Fruit fly (Drosophila melanogaster) whole organism, adult: ENCODE measurements around the gene Der-2.

Experiments used
- CG11617 ChIP-seq: fragments of 200-800 bp; sonication (Bioruptor generic); optimal IDR thresholded peaks from 2 replicates; lab custom pipeline; 2017; ENCODE audit warnings: mild to moderate bottlenecking, missing biosample characterization, missing genetic modification reagents, missing genetic modification characterization
- CG12768 ChIP-seq: fragments of 200-800 bp; sonication (Bioruptor generic); optimal IDR thresholded peaks from 2 replicates; lab custom pipeline; 2017; ENCODE audit warnings: missing biosample characterization, missing genetic modification characterization, mild to moderate bottlenecking, moderate library complexity, missing genetic modification reagents
- CG14711 ChIP-seq: fragments of 200-800 bp; sonication (Bioruptor generic); optimal IDR thresholded peaks from 2 replicates; lab custom pipeline; 2018; ENCODE audit warnings: missing biosample characterization, mild to moderate bottlenecking, missing genetic modification characterization, moderate library complexity
- CG1620 ChIP-seq: fragments of 200-800 bp; sonication (Bioruptor generic); optimal IDR thresholded peaks from 2 replicates; lab custom pipeline; 2016; ENCODE audit warnings: missing biosample characterization, missing genetic modification characterization
- CG33017 ChIP-seq: fragments of 200-800 bp; sonication (Bioruptor generic); optimal IDR thresholded peaks from 2 replicates; lab custom pipeline; 2018; ENCODE audit warnings: missing biosample characterization, mild to moderate bottlenecking, missing genetic modification characterization, moderate library complexity
- CG5204 ChIP-seq: fragments of 200-800 bp; sonication (Bioruptor generic); optimal IDR thresholded peaks from 2 replicates; lab custom pipeline; 2016; ENCODE audit warnings: missing biosample characterization, missing genetic modification characterization
- CG7045 ChIP-seq: fragments of 200-800 bp; sonication (Bioruptor generic); optimal IDR thresholded peaks from 2 replicates; lab custom pipeline; 2017; ENCODE audit warnings: missing biosample characterization, mild to moderate bottlenecking, missing genetic modification characterization
- CG7101 ChIP-seq: fragments of 200-800 bp; sonication (Bioruptor generic); optimal IDR thresholded peaks from 2 replicates; lab custom pipeline; 2018; ENCODE audit warnings: missing biosample characterization, mild to moderate bottlenecking, missing genetic modification characterization, moderate library complexity
- Clk ChIP-seq: fragments of 200-800 bp; sonication (Bioruptor generic); optimal IDR thresholded peaks from 2 replicates; lab custom pipeline; 2017; ENCODE audit warnings: missing biosample characterization, missing genetic modification characterization
- Crg-1 ChIP-seq: fragments of 200-800 bp; sonication (Bioruptor generic); optimal IDR thresholded peaks from 2 replicates; lab custom pipeline; 2016; ENCODE audit warnings: missing biosample characterization, missing genetic modification characterization
- Hr96 ChIP-seq: fragments of 200-800 bp; sonication (Bioruptor generic); optimal IDR thresholded peaks from 2 replicates; lab custom pipeline; 2016; ENCODE audit warnings: missing biosample characterization, missing genetic modification characterization
- Mnt ChIP-seq: fragments of 200-800 bp; sonication (Bioruptor generic); optimal IDR thresholded peaks from 2 replicates; lab custom pipeline; 2016; ENCODE audit warnings: missing biosample characterization, mild to moderate bottlenecking, missing genetic modification characterization
- bab1 ChIP-seq: fragments of 200-800 bp; sonication (Bioruptor generic); optimal IDR thresholded peaks from 3 replicates; lab custom pipeline; 2019; ENCODE audit warnings: missing biosample characterization, mild to moderate bottlenecking, missing genetic modification characterization, moderate library complexity
- cic ChIP-seq: fragments of 200-800 bp; sonication (Bioruptor generic); optimal IDR thresholded peaks from 2 replicates; lab custom pipeline; 2017; ENCODE audit warnings: missing biosample characterization, mild to moderate bottlenecking, missing genetic modification characterization, moderate library complexity
- cnc ChIP-seq, 2 experiments: fragments of >200 bp; optimal IDR thresholded peaks; 2 replicates each; lab custom pipeline; 2017
- kay ChIP-seq: fragments of 200-800 bp; sonication (Bioruptor generic); peaks from one replicate; lab custom pipeline; 2016; ENCODE audit warnings: missing biosample characterization, missing genetic modification characterization, borderline replicate concordance
- ovo ChIP-seq: fragments of 200-800 bp; sonication (Bioruptor generic); optimal IDR thresholded peaks from 2 replicates; lab custom pipeline; 2016; ENCODE audit warnings: missing biosample characterization, missing genetic modification characterization
- pad ChIP-seq: fragments of 200-800 bp; sonication (Bioruptor generic); optimal IDR thresholded peaks from 3 replicates; lab custom pipeline; 2017; ENCODE audit warnings: missing biosample characterization, missing genetic modification characterization, mild to moderate bottlenecking, moderate library complexity, missing genetic modification reagents
- tj ChIP-seq: fragments of 200-800 bp; sonication (Bioruptor generic); optimal IDR thresholded peaks from 3 replicates; lab custom pipeline; 2017; ENCODE audit warnings: missing biosample characterization, mild to moderate bottlenecking, missing genetic modification characterization, moderate library complexity
- toe ChIP-seq: fragments of 200-800 bp; sonication (Bioruptor generic); optimal IDR thresholded peaks from 2 replicates; lab custom pipeline; 2016; ENCODE audit warnings: missing biosample characterization, missing genetic modification characterization

The Der-2 gene

DNA sequence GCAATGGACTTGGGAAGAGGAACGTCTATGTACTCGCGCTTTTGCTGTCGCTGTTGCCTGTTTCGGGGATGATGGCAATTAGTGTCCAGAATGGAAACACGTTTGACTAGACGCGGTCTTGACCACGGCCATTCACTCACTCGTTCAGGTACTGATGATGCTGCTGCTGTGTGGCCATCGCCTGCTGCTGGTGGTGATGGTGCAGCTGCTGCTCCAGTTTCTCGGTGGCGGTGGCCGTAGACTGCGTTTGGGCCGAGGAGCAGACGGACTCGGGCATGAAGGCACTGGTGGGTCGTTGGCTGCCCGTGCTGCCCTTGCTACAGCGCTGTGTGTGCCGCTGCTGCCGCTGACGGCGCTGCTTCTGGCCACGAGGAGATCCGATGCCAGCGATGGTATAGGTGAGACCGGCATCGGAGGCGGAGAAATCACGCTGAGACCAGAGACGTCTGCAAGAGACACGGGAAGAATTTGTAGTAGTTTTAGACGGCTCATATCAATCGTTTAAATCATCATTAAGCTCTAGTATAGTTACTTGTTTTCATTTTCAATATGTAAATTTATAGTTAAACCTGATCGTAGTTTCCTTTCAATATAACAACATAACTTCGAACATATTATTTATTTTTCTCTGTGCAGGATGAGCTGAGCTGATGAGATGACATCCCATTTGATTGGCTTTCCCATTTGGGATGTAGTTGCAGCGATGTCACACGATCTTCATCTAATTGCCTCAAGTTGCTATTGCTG is 1.6 kb upstream of the Der-2 start:
- TF ChIP-seq Hr96 (GFP tag; lab: Kevin White, UChicago): no peak

DNA sequence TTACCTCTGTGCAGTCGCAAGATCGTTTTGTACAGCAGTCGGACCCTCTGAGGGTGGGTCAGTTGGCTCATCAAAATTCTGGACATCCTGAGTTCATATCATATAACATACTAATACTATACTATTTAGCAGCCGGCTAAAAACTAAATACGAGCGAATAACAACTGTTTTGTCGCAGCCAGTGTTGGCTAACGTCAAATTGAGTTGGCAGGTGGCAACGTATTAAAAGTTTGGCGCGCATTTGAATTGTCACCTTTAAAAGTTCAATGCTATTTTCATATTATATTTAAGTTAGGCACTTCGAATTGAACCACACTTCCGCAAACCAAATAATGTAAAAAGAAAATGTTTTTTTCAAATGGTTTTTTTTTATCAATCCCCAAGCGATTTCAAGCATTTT is 1.7 kb downstream of the Der-2 start, which contains the start of gene Sdhaf3:
Sdhaf3 (minus strand) TSS at position 177 of the 400 bp plus-strand sequence.
- TF ChIP-seq Crg-1 (GFP tag; lab: Kevin White, UChicago) (peak; percentile 39), CG5204 (peak; percentile 15), CG33017 (tag; lab: Kevin White, UChicago) (no peak), CG7101 (tag; lab: Kevin White, UChicago) (peak; percentile 0), cnc (optimal IDR thresholded peaks at IDR 0.05; lab: Kevin White, UChicago) (no peak), ovo (GFP tag; lab: Kevin White, UChicago) (no peak), CG1620 (GFP tag; lab: Kevin White, UChicago) (peak; percentile 29), Hr96 (GFP tag; lab: Kevin White, UChicago) (no peak), CG12768 (no peak), pad (no peak), CG11617 (GFP tag; lab: Kevin White, UChicago) (no peak), cic (GFP tag; lab: Kevin White, UChicago) (no peak), Clk (GFP tag; lab: Kevin White, UChicago) (no peak), bab1 (GFP tag; lab: Kevin White, UChicago) (no peak), Mnt (GFP tag; lab: Kevin White, UChicago) (peak; percentile 2), tj (GFP tag; lab: Kevin White, UChicago) (no peak), kay (GFP tag; lab: Kevin White, UChicago) (peak; percentile 82), toe (peak; percentile 13), CG14711 (tag; lab: Kevin White, UChicago) (no peak)

DNA sequence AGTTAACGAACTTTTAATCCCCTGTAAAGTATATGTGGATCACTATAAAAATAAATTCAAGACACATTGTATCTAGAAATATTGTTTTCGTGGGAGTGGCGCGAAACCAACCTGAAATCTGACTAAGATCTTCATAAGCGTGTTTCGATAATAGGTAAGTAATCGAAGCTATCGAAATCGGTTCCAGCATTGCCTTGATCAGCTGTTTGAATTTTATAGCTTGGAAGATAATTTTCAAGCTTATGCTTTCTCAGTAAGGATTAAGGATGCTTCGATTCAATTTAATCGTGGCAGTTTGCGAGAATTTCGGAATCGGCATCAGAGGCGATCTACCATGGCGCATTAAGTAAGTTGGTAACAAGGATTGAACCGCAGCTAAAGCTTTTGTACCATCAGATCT is 3.0 kb downstream of the Der-2 start, which contains the start of gene Dhfr:
Dhfr (plus strand) TSS at position 173 of the 400 bp plus-strand sequence.
- no peak for TF ChIP-seq cnc (optimal IDR thresholded peaks at IDR 0.05; lab: Kevin White, UChicago)
- TF ChIP-seq CG33017 (tag; lab: Kevin White, UChicago): no peak
- TF ChIP-seq CG7101 (tag; lab: Kevin White, UChicago): no peak
- no peak for TF ChIP-seq toe
- TF ChIP-seq Hr96 (GFP tag; lab: Kevin White, UChicago): no peak
- TF ChIP-seq pad: no peak
- no peak for TF ChIP-seq CG5204
- no peak for TF ChIP-seq CG1620 (GFP tag; lab: Kevin White, UChicago)
- TF ChIP-seq Mnt (GFP tag; lab: Kevin White, UChicago): no peak
- no peak for TF ChIP-seq Crg-1 (GFP tag; lab: Kevin White, UChicago)
- TF ChIP-seq CG7045 (GFP tag; lab: Kevin White, UChicago): no peak
- no peak for TF ChIP-seq Clk (GFP tag; lab: Kevin White, UChicago)
- TF ChIP-seq ovo (GFP tag; lab: Kevin White, UChicago): no peak
- no peak for TF ChIP-seq CG14711 (tag; lab: Kevin White, UChicago)
- TF ChIP-seq CG12768: no peak
- no peak for TF ChIP-seq bab1 (GFP tag; lab: Kevin White, UChicago)
- TF ChIP-seq cic (GFP tag; lab: Kevin White, UChicago): no peak
- no peak for TF ChIP-seq kay (GFP tag; lab: Kevin White, UChicago)
- no peak for TF ChIP-seq tj (GFP tag; lab: Kevin White, UChicago)

DNA sequence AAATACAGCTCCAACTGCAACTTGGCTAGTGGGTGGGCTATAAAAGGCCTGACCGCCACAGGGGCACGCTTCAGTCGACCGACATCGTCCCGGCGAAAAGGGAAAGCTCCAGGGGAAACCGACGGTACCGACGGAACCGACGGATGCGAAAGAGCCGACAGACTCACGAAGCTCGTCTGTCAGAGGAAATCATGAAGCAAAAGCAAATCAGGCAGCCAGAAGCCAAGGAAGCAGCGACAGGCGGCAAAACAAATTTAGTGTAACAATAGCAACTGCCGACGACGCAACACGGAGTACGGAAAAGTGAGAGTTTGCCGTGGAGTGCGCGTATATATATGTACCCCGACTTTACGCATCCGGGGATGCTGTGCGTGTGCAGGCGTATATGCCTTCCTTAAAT is 7.0 kb downstream of the Der-2 start, which contains the start of gene Gyc89Db:
Gyc89Db (plus strand) TSS at position 78 of the 400 bp plus-strand sequence.
- TF ChIP-seq kay (GFP tag; lab: Kevin White, UChicago): no peak
- TF ChIP-seq CG7101 (tag; lab: Kevin White, UChicago): no peak
- TF ChIP-seq CG5204: no peak
- no peak for TF ChIP-seq CG11617 (GFP tag; lab: Kevin White, UChicago)
- TF ChIP-seq CG7045 (GFP tag; lab: Kevin White, UChicago): no peak
- no peak for TF ChIP-seq CG1620 (GFP tag; lab: Kevin White, UChicago)
- TF ChIP-seq ovo (GFP tag; lab: Kevin White, UChicago): no peak
- TF ChIP-seq pad: no peak
- no peak for TF ChIP-seq CG33017 (tag; lab: Kevin White, UChicago)

- no peak for TF ChIP-seq tj (GFP tag; lab: Kevin White, UChicago)
- TF ChIP-seq CG11617 (GFP tag; lab: Kevin White, UChicago): no peak
- TF ChIP-seq pad: no peak
- no peak for TF ChIP-seq CG14711 (tag; lab: Kevin White, UChicago)
- TF ChIP-seq CG1620 (GFP tag; lab: Kevin White, UChicago): no peak
- TF ChIP-seq kay (GFP tag; lab: Kevin White, UChicago): no peak
- TF ChIP-seq Mnt (GFP tag; lab: Kevin White, UChicago): no peak
- TF ChIP-seq Hr96 (GFP tag; lab: Kevin White, UChicago): no peak
- no peak for TF ChIP-seq CG5204
- TF ChIP-seq CG7045 (GFP tag; lab: Kevin White, UChicago): no peak
- no peak for TF ChIP-seq CG7101 (tag; lab: Kevin White, UChicago)
- TF ChIP-seq Clk (GFP tag; lab: Kevin White, UChicago): no peak
- no peak for TF ChIP-seq Crg-1 (GFP tag; lab: Kevin White, UChicago)
- TF ChIP-seq CG12768: no peak
- TF ChIP-seq CG33017 (tag; lab: Kevin White, UChicago): no peak
- TF ChIP-seq cic (GFP tag; lab: Kevin White, UChicago): no peak
- TF ChIP-seq bab1 (GFP tag; lab: Kevin White, UChicago): no peak
- TF ChIP-seq cnc (optimal IDR thresholded peaks at IDR 0.05; lab: Kevin White, UChicago): no peak
- no peak for TF ChIP-seq ovo (GFP tag; lab: Kevin White, UChicago)
Measured at dm6 chr3R:16476472-16476871, 7.6 kb downstream of the Der-2 start.
